Fruit fly (Drosophila melanogaster): ENCODE measurements around the gene CG4467.

- no peak for TF ChIP-seq EcR (GFP tag; optimal IDR thresholded peaks at IDR 0.05)
- TF ChIP-seq usp (GFP tag; optimal IDR thresholded peaks at IDR 0.05) = no peak
- TF ChIP-seq pan (optimal IDR thresholded peaks at IDR 0.05) = no peak
- no peak for TF ChIP-seq Dll (optimal IDR thresholded peaks at IDR 0.05)
- TF ChIP-seq psq (optimal IDR thresholded peaks at IDR 0.05) = no peak
Observed at dm6 chr3R:23195711-23196110, 53.0 kb downstream of the CG4467 start.
